Worm (Caenorhabditis elegans) whole organism, dauer: Measurements from ENCODE around the gene math-23.
"Not testable (repeated sequence)": the region's sequence is repeated elsewhere in the genome, so short reads cannot be mapped to it uniquely, and the experiment has no call there.

Experiments used
- unc-62 ChIP-seq: sonication (generic microtip); optimal IDR thresholded peaks from 2 replicates; lab custom pipeline; 2017; ENCODE audit warnings: missing biosample characterization, missing genetic modification reagents, missing genetic modification characterization

math-23 gene

ce11 chrII:1890682-1891081 is 11.4 kb upstream of the math-23 start, which contains the start of gene math-9:
TSS of gene math-9 (minus strand) at chrII:1890782.
- no peak for TF ChIP-seq unc-62

- TF ChIP-seq unc-62, result no peak
Observed at ce11 chrII:1893912-1894311, 8.2 kb upstream of the math-23 start, which contains the start of gene C16C4.1. TSS of gene C16C4.1 (plus strand) at chrII:1894212.

ce11 chrII:1895278-1895677 is 6.8 kb upstream of the math-23 start, which contains the start of gene C46F9.5:
TSS of gene C46F9.5 (plus strand) at chrII:1895578.
- TF ChIP-seq unc-62, result no peak

ce11 chrII:1895762-1896161 is 6.3 kb upstream of the math-23 start, which contains the start of gene math-25:
TSS of gene math-25 (plus strand) at chrII:1896062.
- no peak for TF ChIP-seq unc-62

ce11 chrII:1897936-1898335 is 4.1 kb upstream of the math-23 start, which contains the start of gene C46F9.6:
TSS of gene C46F9.6 (plus strand) at chrII:1898236.
- no peak for TF ChIP-seq unc-62

ce11 chrII:1899934-1900333 is 2.1 kb upstream of the math-23 start, which contains the start of gene math-24:
TSS of gene math-24 (plus strand) at chrII:1900234.
- TF ChIP-seq unc-62, result no peak

- TF ChIP-seq unc-62, result no peak
Observed at ce11 chrII:1905104-1905503, 3.0 kb downstream of the math-23 start, which contains the start of gene math-22. TSS of gene math-22 (plus strand) at chrII:1905404.

- TF ChIP-seq unc-62, result no peak
Observed at ce11 chrII:1912741-1913140, 10.7 kb downstream of the math-23 start, which contains the start of gene math-31. TSS of gene math-31 (minus strand) at chrII:1912841.

- TF ChIP-seq unc-62, result no peak
Observed at ce11 chrII:1917862-1918261, 15.8 kb downstream of the math-23 start, which contains the start of gene bath-4. TSS of gene bath-4 (minus strand) at chrII:1917962.

ce11 chrII:1921018-1921417 is 18.9 kb downstream of the math-23 start, which contains the start of gene bath-7:
TSS of gene bath-7 (minus strand) at chrII:1921118.
- TF ChIP-seq unc-62, result no peak

- no peak for TF ChIP-seq unc-62
Observed at ce11 chrII:1922665-1923187, 20.6 kb downstream of the math-23 start, which contains the start of the genes bath-2 and F52C6.4. TSS of gene bath-2 (minus strand) at chrII:1922765. TSS of gene F52C6.4 (plus strand) at chrII:1923137.

- no peak for TF ChIP-seq unc-62
Observed at ce11 chrII:1924459-1924858, 22.4 kb downstream of the math-23 start, which contains the start of gene F52C6.3. TSS of gene F52C6.3 (plus strand) at chrII:1924759.

- TF ChIP-seq unc-62, result no peak
Observed at ce11 chrII:1926162-1926561, 24.1 kb downstream of the math-23 start, which contains the start of gene F52C6.2. TSS of gene F52C6.2 (plus strand) at chrII:1926462.

- no peak for TF ChIP-seq unc-62
Observed at ce11 chrII:1928578-1928977, 26.5 kb downstream of the math-23 start.

ce11 chrII:1939652-1940051 is 37.6 kb downstream of the math-23 start, which contains the start of gene ZK250.13:
TSS of gene ZK250.13 (minus strand) at chrII:1939752.
- no peak for TF ChIP-seq unc-62

ce11 chrII:1945093-1945492 is 43.0 kb downstream of the math-23 start, which contains the start of gene ZK250.14:
TSS of gene ZK250.14 (minus strand) at chrII:1945193.
- no peak for TF ChIP-seq unc-62

ce11 chrII:1946427-1946826 is 44.3 kb downstream of the math-23 start, which contains the start of gene math-48:
TSS of gene math-48 (minus strand) at chrII:1946527.
- TF ChIP-seq unc-62, result no peak

- TF ChIP-seq unc-62, result not testable (repeated sequence)
Observed at ce11 chrII:1948393-1948792, 46.3 kb downstream of the math-23 start, which contains the start of gene ZK250.2. TSS of gene ZK250.2 (plus strand) at chrII:1948693.
